Fruit fly (Drosophila melanogaster) whole organism, embryonic: Measurements from ENCODE around the gene twe.

Experiments
- CG17802 ChIP-seq: fragments of 200-800 bp; sonication (Bioruptor generic); optimal IDR thresholded peaks from 2 replicates; lab custom pipeline; 2018; ENCODE audit warnings: missing biosample characterization, mild to moderate bottlenecking, missing genetic modification characterization, moderate library complexity
- Side ChIP-seq: fragments of 200-800 bp; sonication (Bioruptor generic); optimal IDR thresholded peaks from 2 replicates; lab custom pipeline; 2016; ENCODE audit warnings: missing biosample characterization, missing genetic modification characterization
- Sin3A ChIP-seq: fragments of >200 bp; optimal IDR thresholded peaks from 2 replicates; lab custom pipeline; 2018
- lmd ChIP-seq: fragments of 200-800 bp; sonication (Bioruptor generic); IDR thresholded peaks from 2 replicates; pipeline ENCODE4 v1.3.6; 2022; ENCODE audit warnings: missing biosample characterization, missing genetic modification characterization

DNA sequence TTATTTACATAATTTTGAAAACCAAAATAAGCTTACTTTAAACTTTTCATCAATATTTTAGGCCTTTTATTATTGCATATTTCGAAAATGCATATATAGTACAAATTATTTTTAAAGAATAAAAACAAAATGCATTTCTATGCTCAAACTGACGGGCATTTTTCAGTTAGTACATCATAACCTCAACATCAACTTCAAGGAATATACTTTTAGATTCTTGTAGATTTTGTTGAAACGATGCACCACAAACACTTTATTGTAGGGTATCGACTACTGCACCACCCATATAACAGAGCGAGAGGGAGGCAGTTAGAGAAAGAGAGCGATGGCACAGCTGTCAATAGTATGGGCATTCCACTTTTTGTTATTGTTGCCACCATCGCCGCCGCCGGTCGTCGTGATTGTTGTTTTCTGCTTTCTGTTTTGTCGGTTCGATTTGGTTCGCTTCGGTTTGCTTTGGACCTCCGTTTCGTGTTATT lies 18.1 kb upstream of the twe start:
- TF ChIP-seq lmd (GFP tag; lab: Robert Waterston, UW) (peak; percentile 85), Side (GFP tag; lab: Kevin White, UChicago) (peak; percentile 83), CG17802 (tag; lab: Kevin White, UChicago) (peak; percentile 74), Sin3A (no peak)
